Fruit fly (Drosophila melanogaster) whole organism, embryonic: ENCODE measurements around the gene DCTN6-p27.

Source experiments
- Aef1 ChIP-seq: fragments of 200-800 bp; sonication (Bioruptor generic); IDR thresholded peaks from 3 replicates; pipeline ENCODE4 v1.3.6; 2022; ENCODE audit warnings: missing biosample characterization, missing genetic modification characterization
- Atf3 ChIP-seq: fragments of 200-800 bp; sonication (Bioruptor generic); optimal IDR thresholded peaks from 3 replicates; lab custom pipeline; 2016; ENCODE audit warnings: missing biosample characterization, missing genetic modification characterization
- CG10267 ChIP-seq: fragments of 200-800 bp; sonication (Bioruptor generic); optimal IDR thresholded peaks from 2 replicates; lab custom pipeline; 2018; ENCODE audit warnings: missing biosample characterization, mild to moderate bottlenecking, missing genetic modification characterization, moderate library complexity
- CG10366 ChIP-seq: fragments of 200-800 bp; sonication (Bioruptor generic); IDR thresholded peaks from 2 replicates; pipeline ENCODE4 v1.3.6; 2022; ENCODE audit warnings: missing biosample characterization, missing genetic modification characterization
- CG11093 ChIP-seq: fragments of 200-800 bp; sonication (Bioruptor generic); IDR thresholded peaks from 3 replicates; pipeline ENCODE4 v1.3.6; 2022; ENCODE audit warnings: missing biosample characterization, missing genetic modification characterization
- CG11456 ChIP-seq: fragments of 200-800 bp; sonication (Bioruptor generic); IDR thresholded peaks from 3 replicates; pipeline ENCODE4 v1.3.6; 2022; ENCODE audit warnings: missing biosample characterization, missing genetic modification characterization
- CG12104 ChIP-seq: fragments of 200-800 bp; sonication (Bioruptor generic); optimal IDR thresholded peaks from 3 replicates; lab custom pipeline; 2016; ENCODE audit warnings: missing biosample characterization, missing genetic modification characterization
- CG1233 ChIP-seq: fragments of 200-800 bp; sonication (Bioruptor generic); optimal IDR thresholded peaks from 4 replicates; lab custom pipeline; 2018; ENCODE audit warnings: missing biosample characterization, mild to moderate bottlenecking, missing genetic modification characterization
- CG15479 ChIP-seq: fragments of 200-800 bp; sonication (Bioruptor generic); optimal IDR thresholded peaks from 3 replicates; lab custom pipeline; 2019; ENCODE audit warnings: missing biosample characterization, mild to moderate bottlenecking, missing genetic modification characterization, moderate library complexity
- CG2120 ChIP-seq: fragments of 200-800 bp; sonication (Bioruptor generic); optimal IDR thresholded peaks from 3 replicates; lab custom pipeline; 2016; ENCODE audit warnings: missing biosample characterization, missing genetic modification characterization
- CG30403 ChIP-seq: fragments of 200-800 bp; sonication (Bioruptor generic); optimal IDR thresholded peaks from 3 replicates; lab custom pipeline; 2016; ENCODE audit warnings: missing biosample characterization, missing genetic modification characterization
- CG31388 ChIP-seq: fragments of 200-800 bp; sonication (Bioruptor generic); optimal IDR thresholded peaks from 2 replicates; lab custom pipeline; 2016; ENCODE audit warnings: missing biosample characterization, missing genetic modification characterization
- CG4820 ChIP-seq: fragments of 200-800 bp; sonication (Bioruptor generic); optimal IDR thresholded peaks from 3 replicates; lab custom pipeline; 2016; ENCODE audit warnings: missing biosample characterization, missing genetic modification characterization
- CG6272 ChIP-seq: fragments of 200-800 bp; sonication (Bioruptor generic); IDR thresholded peaks from 2 replicates; pipeline ENCODE4 v1.3.6; 2022; ENCODE audit warnings: missing biosample characterization, missing genetic modification characterization
- CG6683 ChIP-seq: fragments of 200-800 bp; sonication (Bioruptor generic); optimal IDR thresholded peaks from 2 replicates; lab custom pipeline; 2017; ENCODE audit warnings: missing biosample characterization, mild to moderate bottlenecking, missing genetic modification characterization, missing genetic modification reagents
- CG6791 ChIP-seq: fragments of 200-800 bp; sonication (Bioruptor generic); IDR thresholded peaks from 3 replicates; pipeline ENCODE4 v1.3.6; 2022; ENCODE audit warnings: missing biosample characterization, missing genetic modification characterization; ENCODE audit not compliant: partially characterized antibody
- CG8359 ChIP-seq: fragments of 200-800 bp; sonication (Bioruptor generic); optimal IDR thresholded peaks from 2 replicates; lab custom pipeline; 2017; ENCODE audit warnings: missing biosample characterization, mild to moderate bottlenecking, missing genetic modification characterization, borderline replicate concordance
- CG8924 ChIP-seq: fragments of 200-800 bp; optimal IDR thresholded peaks from 3 replicates; lab custom pipeline; 2019; ENCODE audit warnings: missing biosample characterization, mild to moderate bottlenecking, missing genetic modification characterization, moderate library complexity
- CHES-1-like ChIP-seq: fragments of 200-800 bp; sonication (Bioruptor generic); optimal IDR thresholded peaks from 2 replicates; lab custom pipeline; 2016; ENCODE audit warnings: missing biosample characterization, missing genetic modification characterization
- Dfd ChIP-seq, 2 experiments: fragments of >200 bp; optimal IDR thresholded peaks; 2 replicates each; lab custom pipeline; 2017; ENCODE audit warnings: missing biosample characterization in 2 of 2, missing genetic modification characterization in 2 of 2
- Doc3 ChIP-seq: fragments of 200-800 bp; sonication (Bioruptor generic); IDR thresholded peaks from 3 replicates; pipeline ENCODE4 v1.3.6; 2022; ENCODE audit warnings: missing biosample characterization, missing genetic modification characterization; ENCODE audit not compliant: partially characterized antibody
- HLH4C ChIP-seq: fragments of 200-800 bp; sonication (Bioruptor generic); IDR thresholded peaks from 3 replicates; pipeline ENCODE4 v1.3.6; 2022; ENCODE audit warnings: missing biosample characterization, missing genetic modification characterization; ENCODE audit not compliant: partially characterized antibody
- Max ChIP-seq: fragments of 200-800 bp; sonication (Bioruptor generic); optimal IDR thresholded peaks from 2 replicates; lab custom pipeline; 2016; ENCODE audit warnings: missing biosample characterization, mild to moderate bottlenecking, missing genetic modification characterization
- Mrtf ChIP-seq: fragments of 200-800 bp; sonication (Bioruptor generic); IDR thresholded peaks from 3 replicates; pipeline ENCODE4 v1.3.6; 2022; ENCODE audit warnings: missing biosample characterization, missing genetic modification characterization
- NC2β ChIP-seq: fragments of 200-800 bp; sonication (Bioruptor generic); optimal IDR thresholded peaks from 2 replicates; lab custom pipeline; 2016; ENCODE audit warnings: missing biosample characterization, missing genetic modification characterization
- NK7.1 ChIP-seq: fragments of 200-800 bp; sonication (Bioruptor generic); optimal IDR thresholded peaks from 3 replicates; lab custom pipeline; 2016; ENCODE audit warnings: missing biosample characterization, missing genetic modification characterization
- Pdp1 ChIP-seq, 2 experiments: fragments of 200-800 bp; sonication (Bioruptor generic); optimal IDR thresholded peaks; 3 replicates each; lab custom pipeline; 2016; ENCODE audit warnings: missing biosample characterization in 2 of 2, missing genetic modification characterization in 2 of 2, mild to moderate bottlenecking in 1 of 2, moderate library complexity in 1 of 2
- Sin3A ChIP-seq: fragments of >200 bp; optimal IDR thresholded peaks from 2 replicates; lab custom pipeline; 2018
- Tbp ChIP-seq: fragments of >200 bp; optimal IDR thresholded peaks from 2 replicates; lab custom pipeline; 2018; ENCODE audit warnings: missing biosample characterization, missing genetic modification characterization
- YL-1 ChIP-seq: fragments of 200-800 bp; sonication (Bioruptor generic); optimal IDR thresholded peaks from 3 replicates; lab custom pipeline; 2017; ENCODE audit warnings: missing biosample characterization, mild to moderate bottlenecking, missing genetic modification characterization
- ac ChIP-seq: fragments of 200-800 bp; sonication (Bioruptor generic); optimal IDR thresholded peaks from 3 replicates; lab custom pipeline; 2017; ENCODE audit warnings: missing biosample characterization, mild to moderate bottlenecking, missing genetic modification characterization
- bab2 ChIP-seq: fragments of 200-800 bp; sonication (Bioruptor generic); optimal IDR thresholded peaks from 2 replicates; lab custom pipeline; 2016; ENCODE audit warnings: missing biosample characterization, missing genetic modification characterization
- btn ChIP-seq: fragments of 200-800 bp; sonication (Bioruptor generic); optimal IDR thresholded peaks from 2 replicates; lab custom pipeline; 2016; ENCODE audit warnings: missing biosample characterization, missing genetic modification characterization
- cato ChIP-seq: fragments of 200-800 bp; sonication (Bioruptor generic); optimal IDR thresholded peaks from 2 replicates; lab custom pipeline; 2016; ENCODE audit warnings: missing biosample characterization, missing genetic modification characterization, borderline replicate concordance
- disco-r ChIP-seq: fragments of 200-800 bp; sonication (Bioruptor generic); optimal IDR thresholded peaks from 2 replicates; lab custom pipeline; 2016; ENCODE audit warnings: missing biosample characterization, missing genetic modification characterization
- dysf ChIP-seq: fragments of 200-800 bp; sonication (Bioruptor generic); IDR thresholded peaks from 3 replicates; pipeline ENCODE4 v1.3.6; 2022; ENCODE audit warnings: missing biosample characterization, missing genetic modification characterization
- gcm ChIP-seq: fragments of 200-800 bp; sonication (Bioruptor generic); optimal IDR thresholded peaks from 2 replicates; lab custom pipeline; 2019; ENCODE audit warnings: missing biosample characterization, mild to moderate bottlenecking, missing genetic modification characterization, moderate library complexity
- gsb ChIP-seq: fragments of 200-800 bp; sonication (Bioruptor generic); IDR thresholded peaks from 2 replicates; pipeline ENCODE4 v1.3.6; 2022; ENCODE audit warnings: missing biosample characterization, missing genetic modification characterization
- inv ChIP-seq: fragments of 200-800 bp; sonication (Bioruptor generic); IDR thresholded peaks from 2 replicates; pipeline ENCODE4 v1.3.6; 2022; ENCODE audit warnings: missing biosample characterization, missing genetic modification characterization; ENCODE audit not compliant: partially characterized antibody
- mam ChIP-seq: fragments of 200-800 bp; sonication (Bioruptor generic); optimal IDR thresholded peaks from 3 replicates; lab custom pipeline; 2016; ENCODE audit warnings: missing biosample characterization, missing genetic modification characterization
- nmo ChIP-seq: fragments of 200-800 bp; sonication (Bioruptor generic); optimal IDR thresholded peaks from 2 replicates; lab custom pipeline; 2018; ENCODE audit warnings: missing biosample characterization, mild to moderate bottlenecking, missing genetic modification characterization, moderate library complexity
- pan ChIP-seq, 4 experiments: fragments of >200 bp in 3 of 4; fragments of 200-800 bp in 1 of 4; sonication (Bioruptor generic) in 1 of 4; optimal IDR thresholded peaks in 3 of 4; IDR thresholded peaks in 1 of 4; 2 replicates each; pipeline versions ENCODE4 v1.3.6 to Lab custom; 2017 to 2022; ENCODE audit warnings: missing biosample characterization in 2 of 4, missing genetic modification characterization in 2 of 4, mixed read lengths in 1 of 4
- repo ChIP-seq: fragments of 200-800 bp; sonication (Bioruptor generic); optimal IDR thresholded peaks from 2 replicates; lab custom pipeline; 2016; ENCODE audit warnings: missing biosample characterization, missing genetic modification characterization
- sens ChIP-seq: fragments of 200-800 bp; sonication (Bioruptor generic); peaks from one replicate; lab custom pipeline; 2016; ENCODE audit warnings: missing biosample characterization, missing genetic modification characterization
- sqz ChIP-seq: fragments of 200-800 bp; sonication (Bioruptor generic); optimal IDR thresholded peaks from 3 replicates; lab custom pipeline; 2018; ENCODE audit warnings: missing biosample characterization, mild to moderate bottlenecking, missing genetic modification characterization
- sug ChIP-seq: fragments of 200-800 bp; optimal IDR thresholded peaks from 2 replicates; lab custom pipeline; 2019; ENCODE audit warnings: missing biosample characterization, mild to moderate bottlenecking, missing genetic modification characterization, moderate library complexity
- trh ChIP-seq: fragments of 200-800 bp; sonication (Bioruptor generic); optimal IDR thresholded peaks from 2 replicates; lab custom pipeline; 2016; ENCODE audit warnings: missing biosample characterization, missing genetic modification characterization
- ttk ChIP-seq: fragments of 200-800 bp; sonication (Bioruptor generic); IDR thresholded peaks from 2 replicates; pipeline ENCODE4 v2.1.2; 2022; ENCODE audit warnings: missing biosample characterization, missing genetic modification characterization
- unc-4 ChIP-seq: fragments of 200-800 bp; sonication (Bioruptor generic); IDR thresholded peaks from 2 replicates; pipeline ENCODE4 v1.3.6; 2022; ENCODE audit warnings: missing biosample characterization, missing genetic modification characterization; ENCODE audit not compliant: partially characterized antibody
- unpg ChIP-seq: fragments of 200-800 bp; sonication (Bioruptor generic); optimal IDR thresholded peaks from 3 replicates; lab custom pipeline; 2018; ENCODE audit warnings: missing biosample characterization, mild to moderate bottlenecking, missing genetic modification characterization, moderate library complexity

Gene DCTN6-p27

DNA sequence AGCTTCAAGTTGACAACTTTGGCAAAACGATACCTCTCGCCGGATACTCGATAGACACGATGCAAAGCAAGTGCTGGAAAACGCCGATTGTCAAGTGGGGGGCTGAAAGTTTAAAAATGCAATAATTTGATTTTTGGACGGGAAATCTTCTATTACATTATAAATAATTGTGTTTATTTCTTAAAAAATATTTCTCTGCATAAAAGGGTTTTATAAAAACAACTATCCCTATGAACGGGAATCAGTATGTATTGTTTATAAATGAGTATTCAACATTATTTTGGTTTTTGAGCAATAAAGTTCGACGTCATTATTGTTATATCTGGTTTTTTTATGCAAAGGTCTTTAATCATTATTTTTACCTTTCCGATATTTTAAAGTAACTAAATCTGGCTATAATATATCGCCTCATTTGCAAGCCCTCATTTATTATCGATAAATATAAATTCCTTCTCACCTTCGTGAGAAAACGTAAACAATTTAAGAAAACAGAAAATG is at the start of gene DCTN6-p27, which contains the start of gene AsnRS (continued):
- TF ChIP-seq CG11093 (0 out of 3 replicates have a peak, but pooled peaks have one; percentile 39), pan (optimal IDR thresholded peaks at IDR 0.05; lab: Kevin White, UChicago) (no peak), pan (GFP tag; optimal IDR thresholded peaks at IDR 0.05 in 1 of 2, IDR thresholded peaks at IDR 0.05 in 1 of 2) (peak in 1 of 2 experiments; percentile 76), inv (GFP tag; lab: Robert Waterston, UW) (peak; percentile 73), Doc3 (GFP tag; lab: Robert Waterston, UW) (peak; percentile 67; the same call in 2 of the 3 replicates), CG6683 (peak; percentile 4), gsb (GFP tag; lab: Robert Waterston, UW) (no peak), sens (peak; percentile 94), Atf3 (GFP tag; lab: Kevin White, UChicago) (peak; percentile 8), Dfd (GFP tag; optimal IDR thresholded peaks at IDR 0.05; lab: Kevin White, UChicago) (no peak), CG2120 (GFP tag; lab: Kevin White, UChicago) (peak; percentile 83), unpg (peak; percentile 66), CG10366 (GFP tag; lab: Robert Waterston, UW) (peak; percentile 62), CG30403 (GFP tag; lab: Kevin White, UChicago) (peak; percentile 82), CG1233 (GFP tag; lab: Kevin White, UChicago) (peak; percentile 48), HLH4C (GFP tag; lab: Robert Waterston, UW) (peak; percentile 78), CG10267 (tag; lab: Kevin White, UChicago) (peak; percentile 93), unc-4 (GFP tag; lab: Robert Waterston, UW) (peak; percentile 68), CG6272 (GFP tag; lab: Robert Waterston, UW) (peak; percentile 63; the same call in 1 of the 2 replicates), Tbp (no peak), CG12104 (GFP tag; lab: Kevin White, UChicago) (peak; percentile 59), repo (GFP tag; lab: Kevin White, UChicago) (peak; percentile 9), CHES-1-like (GFP tag; lab: Kevin White, UChicago) (peak; percentile 36), Max (peak; percentile 79), Mrtf (GFP tag; lab: Robert Waterston, UW) (peak; percentile 60; the same call in 1 of the 3 replicates), ac (GFP tag; lab: Kevin White, UChicago) (peak; percentile 39), CG15479 (GFP tag; lab: Kevin White, UChicago) (no peak), sug (tag; lab: Kevin White, UChicago) (peak; percentile 84), cato (GFP tag; lab: Kevin White, UChicago) (peak; percentile 64), nmo (GFP tag; lab: Kevin White, UChicago) (peak; percentile 77), btn (GFP tag; lab: Kevin White, UChicago) (no peak), trh (peak; percentile 40), Sin3A (lab: Kevin White, UChicago) (no peak), ttk (GFP tag; lab: Robert Waterston, UW) (peak; percentile 58; the same call in 1 of the 2 replicates), CG31388 (GFP tag; lab: Kevin White, UChicago) (no peak), NC2β (GFP tag; lab: Kevin White, UChicago) (peak; percentile 70), gcm (GFP tag; lab: Kevin White, UChicago) (no peak), dysf (GFP tag; lab: Robert Waterston, UW) (peak; percentile 62; the same call in 2 of the 3 replicates), CG8359 (GFP tag; lab: Kevin White, UChicago) (no peak), Pdp1 (GFP tag; optimal IDR thresholded peaks at IDR 0.05; lab: Kevin White, UChicago) (peak; percentile 34 to 69), YL-1 (GFP tag; lab: Kevin White, UChicago) (peak; percentile 72), bab2 (GFP tag; lab: Kevin White, UChicago) (peak; percentile 39), CG6791 (peak; percentile 66), disco-r (GFP tag; lab: Kevin White, UChicago) (peak; percentile 50), mam (GFP tag; lab: Kevin White, UChicago) (peak; percentile 77), Aef1 (GFP tag; lab: Robert Waterston, UW) (peak; percentile 28; the same call in 2 of the 3 replicates), sqz (GFP tag; lab: Kevin White, UChicago) (no peak), CG4820 (peak; percentile 77), CG8924 (tag; lab: Kevin White, UChicago) (peak; percentile 64), NK7.1 (GFP tag; lab: Kevin White, UChicago) (peak; percentile 31), CG11456 (GFP tag; lab: Robert Waterston, UW) (peak; percentile 73; the same call in 2 of the 3 replicates)
